Fruit fly (Drosophila melanogaster) whole organism, prepupa: ENCODE measurements around the gene Edg91.

Experiments used
- Blimp-1 ChIP-seq: fragments of 200-800 bp; sonication (Bioruptor generic); optimal IDR thresholded peaks from 3 replicates; lab custom pipeline; 2017; ENCODE audit warnings: missing biosample characterization, missing genetic modification characterization, mild to moderate bottlenecking, moderate library complexity, missing genetic modification reagents
- Ets21C ChIP-seq: fragments of 200-800 bp; sonication (Bioruptor generic); optimal IDR thresholded peaks from 3 replicates; lab custom pipeline; 2016; ENCODE audit warnings: missing biosample characterization, missing genetic modification characterization
- Lpt ChIP-seq: fragments of 200-800 bp; sonication (Bioruptor generic); optimal IDR thresholded peaks from 3 replicates; lab custom pipeline; 2016; ENCODE audit warnings: missing biosample characterization, missing genetic modification characterization
- OdsH ChIP-seq: fragments of 200-800 bp; sonication (Bioruptor generic); optimal IDR thresholded peaks from 3 replicates; lab custom pipeline; 2016; ENCODE audit warnings: missing biosample characterization, missing genetic modification characterization
- Smox ChIP-seq: fragments of 200-800 bp; sonication (Bioruptor generic); optimal IDR thresholded peaks from 3 replicates; lab custom pipeline; 2016; ENCODE audit warnings: missing biosample characterization, missing genetic modification characterization
- achi ChIP-seq: fragments of 200-800 bp; sonication (Bioruptor generic); optimal IDR thresholded peaks from 3 replicates; lab custom pipeline; 2016; ENCODE audit warnings: missing biosample characterization, missing genetic modification characterization
- dac ChIP-seq: fragments of 200-800 bp; sonication (Bioruptor generic); optimal IDR thresholded peaks from 2 replicates; lab custom pipeline; 2017; ENCODE audit warnings: missing biosample characterization, mild to moderate bottlenecking, missing genetic modification characterization
- ss ChIP-seq, 2 experiments: fragments of 200-800 bp; sonication (Bioruptor generic); optimal IDR thresholded peaks; 2 replicates in 1 of 2; 3 replicates in 1 of 2; lab custom pipeline; 2017 to 2018; ENCODE audit warnings: mild to moderate bottlenecking in 2 of 2, missing biosample characterization in 2 of 2, missing genetic modification characterization in 2 of 2, moderate library complexity in 1 of 2
- vri ChIP-seq: fragments of 200-800 bp; sonication (Bioruptor generic); optimal IDR thresholded peaks from 3 replicates; lab custom pipeline; 2016; ENCODE audit warnings: missing biosample characterization, mild to moderate bottlenecking, missing genetic modification characterization

- TF ChIP-seq Lpt (no peak), dac (no peak), Blimp-1 (GFP tag; lab: Kevin White, UChicago) (no peak), achi (no peak), vri (GFP tag; lab: Kevin White, UChicago) (no peak), ss (GFP tag; optimal IDR thresholded peaks at IDR 0.05; lab: Kevin White, UChicago) (no peak), OdsH (GFP tag; lab: Kevin White, UChicago) (no peak), Ets21C (no peak), Smox (GFP tag; lab: Kevin White, UChicago) (no peak)
Observed at dm6 chr3R:17631176-17631865, 20.0 kb upstream of the Edg91 start.
